Fruit fly (Drosophila melanogaster) ovary, adult (tissue): ENCODE measurements around the gene CG32110.

Experiments
- CG17801 ChIP-seq: fragments of 200-800 bp; optimal IDR thresholded peaks from 2 replicates; lab custom pipeline; 2019; ENCODE audit warnings: missing biosample characterization, mild to moderate bottlenecking, missing genetic modification characterization, moderate library complexity; ENCODE audit not compliant: partially characterized antibody

Gene CG32110

DNA sequence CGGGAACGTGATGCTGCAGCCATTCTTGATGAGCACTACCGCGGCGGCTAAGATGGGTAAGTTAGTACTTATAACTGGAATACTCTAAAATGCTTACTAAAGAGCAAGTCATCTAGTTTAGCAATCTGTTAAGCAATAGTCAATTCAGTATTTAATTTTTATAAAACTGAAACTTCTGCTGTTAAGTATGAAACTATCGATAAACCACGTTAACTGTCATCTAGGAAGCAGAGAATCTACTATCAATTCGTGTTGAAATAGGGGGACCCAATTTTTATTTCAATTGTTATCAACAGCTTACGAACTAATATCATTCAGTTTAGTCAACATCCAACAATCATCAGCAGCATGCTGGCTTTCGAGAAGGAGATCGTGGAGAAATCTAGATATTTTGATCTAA, at the start of gene CG32110:
TSS of gene CG32110 (plus strand) at position 301 of the 400 bp plus-strand sequence.
- no peak for TF ChIP-seq CG17801

dm6 chr3L:12772740-12773686, 35.5 kb upstream of the CG32110 start, which contains the start of gene Hip1:
TSS of gene Hip1 (minus strand) at chr3L:12773573.
- peak; percentile 21 for TF ChIP-seq CG17801

DNA sequence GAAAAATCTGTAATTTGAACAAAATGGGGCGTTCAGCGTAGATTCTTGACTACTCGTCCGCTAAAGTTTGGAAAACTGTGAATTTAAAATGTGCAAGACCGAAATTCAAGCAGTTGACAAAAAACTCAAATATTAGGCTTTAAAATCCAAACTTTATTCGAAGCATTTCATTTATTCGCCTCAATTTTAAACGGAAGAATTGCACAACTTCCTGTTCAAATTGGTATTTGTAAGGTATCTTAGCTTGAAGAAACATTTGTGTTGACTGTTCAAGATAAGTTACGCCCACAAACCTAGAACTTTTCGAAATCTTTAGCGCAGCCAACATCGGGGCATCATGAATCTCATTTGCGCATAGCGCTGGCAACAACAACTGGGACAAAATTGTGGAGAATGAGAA, 29.9 kb upstream of the CG32110 start, which contains the start of gene CG32106:
TSS of gene CG32106 (minus strand) at position 101 of the 400 bp plus-strand sequence.
- TF ChIP-seq CG17801 = no peak

DNA sequence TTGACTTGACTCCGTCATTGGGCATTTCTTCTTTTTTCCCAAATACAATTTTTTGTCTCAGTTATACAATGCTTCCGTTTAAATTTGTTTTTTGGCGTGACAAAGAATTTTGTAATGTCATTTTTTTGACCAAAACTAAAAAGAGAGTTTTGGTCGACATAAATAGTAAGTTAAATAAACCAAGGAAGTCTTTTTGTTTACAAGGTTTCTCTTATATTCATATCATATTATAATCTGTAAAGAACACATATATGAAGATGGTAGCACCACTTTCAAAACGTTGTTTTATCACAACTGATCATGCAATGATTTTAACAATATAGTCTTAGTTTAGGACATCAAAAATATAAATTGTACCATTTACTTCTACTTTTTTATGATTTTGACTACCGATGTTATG, 27.5 kb upstream of the CG32110 start, which contains the start of the genes CG10969 and CG17666:
TSS of gene CG10969 (minus strand) at position 101 of the 400 bp plus-strand sequence.
TSS of gene CG17666 (plus strand) at position 329 of the 400 bp plus-strand sequence.
- TF ChIP-seq CG17801 = no peak

dm6 chr3L:12789875-12790373, 18.6 kb upstream of the CG32110 start, which contains the start of gene CG42709:
TSS of gene CG42709 (plus strand) at chr3L:12790192.
- TF ChIP-seq CG17801 = peak; percentile 76

DNA sequence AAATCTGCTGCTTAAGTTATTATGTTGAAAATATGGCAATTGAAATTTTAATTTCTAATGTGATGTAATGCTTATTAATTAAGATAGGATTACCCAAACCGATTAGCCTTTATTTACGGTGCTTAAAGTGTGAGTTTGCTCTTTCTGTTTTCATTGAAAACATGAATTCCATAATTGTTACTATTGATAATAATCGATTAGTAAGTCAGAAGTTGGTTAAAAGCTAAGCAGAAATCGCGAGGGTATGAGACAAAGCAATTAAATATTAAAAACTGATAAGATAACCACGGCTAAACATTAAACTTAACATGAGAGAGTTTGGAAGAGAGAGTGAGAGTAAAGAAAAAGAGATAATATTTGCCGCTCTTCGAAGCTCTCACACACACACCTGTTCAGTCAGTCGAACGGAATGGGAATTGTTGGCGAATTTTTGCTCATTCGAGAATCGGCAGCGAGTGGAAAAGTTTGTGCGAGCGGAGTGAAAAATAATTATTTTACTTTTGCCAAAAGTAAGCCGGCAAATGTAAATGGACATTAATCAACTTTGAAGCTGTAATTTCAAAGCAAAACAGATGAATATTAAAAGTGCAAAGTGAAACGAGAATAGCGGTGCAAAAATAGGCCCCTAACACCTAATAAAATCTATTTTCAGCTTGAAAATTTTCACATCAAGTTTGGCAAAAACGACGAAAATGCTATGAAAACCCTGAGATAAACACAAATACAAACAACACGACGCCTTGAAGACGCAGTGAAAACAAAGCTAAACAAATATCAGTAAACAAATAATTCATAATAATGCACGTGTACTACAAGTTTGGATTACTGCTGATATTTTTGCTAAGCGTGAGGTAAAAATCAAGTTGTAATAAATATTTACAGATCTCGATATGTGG, 17.5 kb upstream of the CG32110 start:
- no peak for TF ChIP-seq CG17801

- no peak for TF ChIP-seq CG17801
Measured at dm6 chr3L:12791679-12792229, 16.8 kb upstream of the CG32110 start.

dm6 chr3L:12792933-12793448, 15.5 kb upstream of the CG32110 start:
- peak; percentile 51 for TF ChIP-seq CG17801

DNA sequence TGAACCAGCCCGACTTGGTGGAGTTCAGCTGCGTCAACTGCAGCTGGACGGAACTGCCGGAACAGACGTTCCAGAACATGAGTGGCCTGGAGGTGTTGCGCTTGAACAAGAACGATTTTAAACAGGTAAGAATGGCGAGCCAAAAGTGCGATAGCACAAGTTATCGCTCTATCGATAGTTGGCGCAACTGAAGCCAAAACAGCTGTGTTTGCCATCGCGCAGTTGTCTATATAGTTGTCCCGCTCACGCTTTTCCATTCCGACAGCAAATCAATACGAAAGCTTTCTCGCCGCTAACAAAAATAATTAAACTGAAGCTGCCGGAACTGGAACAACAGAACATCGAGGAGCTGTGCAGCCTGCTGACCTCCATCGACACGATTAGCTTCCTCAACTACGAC, 14.0 kb upstream of the CG32110 start:
- TF ChIP-seq CG17801 = peak; percentile 28

DNA sequence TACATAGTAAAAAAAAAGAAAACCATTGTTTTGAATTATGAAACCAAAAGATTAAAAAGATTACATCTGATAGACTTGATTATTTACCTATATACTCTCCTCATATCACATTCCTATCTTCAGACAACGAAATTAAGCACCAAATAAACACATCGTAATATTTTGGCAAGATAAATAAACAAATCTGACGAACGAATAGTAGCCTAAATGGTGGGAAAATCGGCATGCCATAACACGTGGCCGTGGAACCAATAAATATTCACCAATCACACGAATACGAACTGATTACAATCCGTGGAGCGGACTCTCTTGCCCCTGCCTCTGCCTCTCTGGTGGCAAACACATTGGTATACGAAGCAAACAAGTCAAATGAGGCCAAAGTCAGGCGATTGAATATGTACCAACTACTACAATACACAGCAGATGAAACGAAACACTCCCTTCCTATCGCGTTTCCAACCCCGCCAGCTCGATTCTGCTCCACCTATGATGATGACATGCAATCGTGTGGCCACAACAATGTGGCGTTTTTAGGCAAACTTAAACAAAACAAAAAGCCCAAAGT, 12.4 kb upstream of the CG32110 start:
- TF ChIP-seq CG17801 = no peak

- no peak for TF ChIP-seq CG17801
Measured at dm6 chr3L:12798795-12799311, 9.7 kb upstream of the CG32110 start.

DNA sequence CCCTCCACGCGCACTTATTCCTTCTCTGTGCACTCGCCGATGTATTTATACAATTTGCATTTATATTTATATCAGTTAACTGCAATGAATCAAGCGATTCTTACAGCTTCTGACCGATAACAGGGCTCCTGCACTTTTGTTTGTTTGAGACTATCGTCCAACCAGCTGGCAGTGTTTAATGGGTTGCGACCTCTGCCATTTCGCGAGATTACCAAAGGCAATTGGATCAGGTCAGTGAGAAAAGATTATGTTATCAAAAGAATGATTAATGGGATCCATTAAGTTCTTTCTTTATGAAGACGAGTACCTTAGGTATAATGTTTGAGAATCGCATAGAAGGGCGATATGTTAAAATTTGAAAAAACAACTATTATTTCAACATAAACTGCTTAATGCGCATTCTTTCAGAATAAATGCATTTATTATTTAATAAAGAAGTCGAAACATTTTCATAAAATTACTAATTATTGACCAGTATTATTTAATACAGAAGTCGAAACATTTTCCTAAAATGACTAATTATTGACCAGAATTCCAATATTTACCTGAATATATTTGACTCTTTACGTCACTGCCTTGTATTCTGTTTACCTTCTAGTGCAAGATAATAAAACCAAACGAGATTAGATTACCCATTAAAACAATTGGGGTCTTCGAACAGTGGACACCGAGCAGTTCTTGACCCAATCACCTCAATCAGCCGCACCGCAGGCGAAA, 8.9 kb upstream of the CG32110 start:
- no peak for TF ChIP-seq CG17801

DNA sequence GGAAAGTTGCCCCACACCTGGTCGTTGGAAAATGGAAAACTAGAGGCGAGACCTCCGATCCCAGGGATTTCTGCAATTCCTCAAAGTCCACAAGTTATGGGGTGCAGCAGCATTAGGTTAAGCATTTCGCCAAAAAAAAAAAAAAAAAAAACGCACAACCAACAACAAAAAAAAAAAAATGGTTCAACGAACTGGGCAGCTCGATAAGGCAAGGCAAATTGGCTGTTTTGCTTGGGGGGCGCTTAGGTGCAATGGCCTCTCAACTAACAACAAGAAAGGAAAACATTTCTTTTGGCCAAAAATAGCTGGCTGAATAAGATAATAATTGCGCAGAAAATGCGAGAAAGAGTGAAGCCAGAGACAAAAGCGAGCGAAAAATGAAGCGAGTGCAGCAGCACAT, 8.4 kb upstream of the CG32110 start:
- no peak for TF ChIP-seq CG17801

dm6 chr3L:12802443-12802865, 6.1 kb upstream of the CG32110 start:
- peak; percentile 44 for TF ChIP-seq CG17801
